Worm (Caenorhabditis elegans): ENCODE results near the gene T26E4.3.

DNA sequence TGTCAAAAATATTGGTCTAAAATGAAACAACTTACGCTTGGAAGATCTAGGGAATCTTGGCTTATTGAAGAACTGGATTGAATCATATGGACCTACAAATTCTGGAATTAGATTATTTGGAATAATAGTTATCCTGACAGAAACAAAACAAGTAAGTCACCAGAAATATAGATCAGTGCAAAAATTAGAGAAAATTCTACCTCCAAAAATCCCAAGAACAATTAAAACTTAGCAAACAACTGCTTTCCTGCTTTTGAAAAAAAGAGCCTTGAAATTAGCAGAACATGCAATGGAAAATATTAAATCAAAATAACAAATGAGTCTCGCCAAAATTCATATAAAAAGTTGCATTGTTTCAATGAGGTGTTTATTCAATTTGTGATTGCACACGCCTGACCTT is 9.5 kb upstream of the T26E4.3 start, which contains the start of gene nhr-60:
- no peak for TF ChIP-seq flt-1 (GFP tag; IDR thresholded peaks at IDR 0.05)
- TF ChIP-seq tab-1 (GFP tag; IDR thresholded peaks at IDR 0.05): no peak
- no peak for TF ChIP-seq ref-1 (GFP tag; conservative IDR thresholded peaks at IDR 0.05)
- TF ChIP-seq med-1 (GFP tag; optimal IDR thresholded peaks at IDR 0.05; ENCODE audit: insufficient read depth): no peak
- TF ChIP-seq cog-1 (tag; optimal IDR thresholded peaks at IDR 0.05): no peak
- TF ChIP-seq klf-2 (GFP tag; conservative IDR thresholded peaks at IDR 0.05): no peak
- no peak for TF ChIP-seq ztf-29 (GFP tag; IDR thresholded peaks at IDR 0.05)

Data from whole organism, midembryonic.